Fruit fly (Drosophila melanogaster) whole organism, embryonic: ENCODE measurements around the gene papi.
A peak's percentile ranks its signal among the peaks of the same experiment; 100 is the strongest.

Experiments used
- CG10274 ChIP-seq: fragments of 200-800 bp; sonication (Bioruptor generic); optimal IDR thresholded peaks from 3 replicates; lab custom pipeline; 2017; ENCODE audit warnings: missing biosample characterization, mild to moderate bottlenecking, missing genetic modification characterization
- CG11093 ChIP-seq: fragments of 200-800 bp; sonication (Bioruptor generic); IDR thresholded peaks from 3 replicates; pipeline ENCODE4 v1.3.6; 2022; ENCODE audit warnings: missing biosample characterization, missing genetic modification characterization
- CG1233 ChIP-seq: fragments of 200-800 bp; sonication (Bioruptor generic); optimal IDR thresholded peaks from 4 replicates; lab custom pipeline; 2018; ENCODE audit warnings: missing biosample characterization, mild to moderate bottlenecking, missing genetic modification characterization
- CG15269 ChIP-seq: fragments of 200-800 bp; sonication (Bioruptor generic); optimal IDR thresholded peaks from 2 replicates; lab custom pipeline; 2018; ENCODE audit warnings: missing biosample characterization, mild to moderate bottlenecking, missing genetic modification characterization, moderate library complexity
- CG15514 ChIP-seq: fragments of 200-800 bp; sonication (Bioruptor generic); optimal IDR thresholded peaks from 3 replicates; lab custom pipeline; 2017; ENCODE audit warnings: missing biosample characterization, missing genetic modification characterization, mild to moderate bottlenecking, moderate library complexity, missing genetic modification reagents
- CG1603 ChIP-seq: fragments of 200-800 bp; sonication (Bioruptor generic); optimal IDR thresholded peaks from 2 replicates; lab custom pipeline; 2019; ENCODE audit warnings: missing biosample characterization, mild to moderate bottlenecking, missing genetic modification characterization, moderate library complexity
- CG17359 ChIP-seq: fragments of 200-800 bp; sonication (Bioruptor generic); optimal IDR thresholded peaks from 3 replicates; lab custom pipeline; 2018; ENCODE audit warnings: missing biosample characterization, mild to moderate bottlenecking, missing genetic modification characterization, moderate library complexity
- CG17829 ChIP-seq: fragments of 200-800 bp; optimal IDR thresholded peaks from 2 replicates; lab custom pipeline; 2019; ENCODE audit warnings: missing biosample characterization, mild to moderate bottlenecking, missing genetic modification characterization, moderate library complexity
- CG18476 ChIP-seq: fragments of 200-800 bp; sonication (Bioruptor generic); optimal IDR thresholded peaks from 2 replicates; lab custom pipeline; 2016; ENCODE audit warnings: missing biosample characterization, mild to moderate bottlenecking, missing genetic modification characterization
- CG18764 ChIP-seq: fragments of 200-800 bp; sonication (Bioruptor generic); optimal IDR thresholded peaks from 3 replicates; lab custom pipeline; 2016; ENCODE audit warnings: missing biosample characterization, missing genetic modification characterization
- CG2120 ChIP-seq: fragments of 200-800 bp; sonication (Bioruptor generic); optimal IDR thresholded peaks from 3 replicates; lab custom pipeline; 2016; ENCODE audit warnings: missing biosample characterization, missing genetic modification characterization
- CG3163 ChIP-seq: fragments of 200-800 bp; sonication (Bioruptor generic); optimal IDR thresholded peaks from 3 replicates; lab custom pipeline; 2016; ENCODE audit warnings: missing biosample characterization, missing genetic modification characterization
- CG3407 ChIP-seq: fragments of 200-800 bp; sonication (Bioruptor generic); optimal IDR thresholded peaks from 2 replicates; lab custom pipeline; 2018; ENCODE audit warnings: missing biosample characterization, mild to moderate bottlenecking, missing genetic modification characterization
- CG34422 ChIP-seq: fragments of 200-800 bp; sonication (Bioruptor generic); IDR thresholded peaks from 3 replicates; pipeline ENCODE4 v1.3.6; 2022; ENCODE audit warnings: missing biosample characterization, missing genetic modification characterization
- CG3995 ChIP-seq: fragments of 200-800 bp; sonication (Bioruptor generic); optimal IDR thresholded peaks from 3 replicates; lab custom pipeline; 2016; ENCODE audit warnings: missing biosample characterization, missing genetic modification characterization
- CG43689 ChIP-seq: fragments of 200-800 bp; sonication (Bioruptor generic); IDR thresholded peaks from 2 replicates; pipeline ENCODE4 v1.3.6; 2022; ENCODE audit warnings: missing biosample characterization, missing genetic modification characterization
- CG4707 ChIP-seq: fragments of 200-800 bp; sonication (Bioruptor generic); optimal IDR thresholded peaks from 2 replicates; lab custom pipeline; 2018; ENCODE audit warnings: missing biosample characterization, mild to moderate bottlenecking, missing genetic modification characterization, moderate library complexity
- CG4820 ChIP-seq: fragments of 200-800 bp; sonication (Bioruptor generic); optimal IDR thresholded peaks from 3 replicates; lab custom pipeline; 2016; ENCODE audit warnings: missing biosample characterization, missing genetic modification characterization
- CG7839 ChIP-seq: fragments of 200-800 bp; sonication (Bioruptor generic); optimal IDR thresholded peaks from 3 replicates; lab custom pipeline; 2018; ENCODE audit warnings: missing biosample characterization, mild to moderate bottlenecking, missing genetic modification characterization, moderate library complexity
- E2f2 ChIP-seq: fragments of 200-800 bp; sonication (Bioruptor generic); IDR thresholded peaks from 2 replicates; pipeline ENCODE4 v1.3.6; 2022; ENCODE audit warnings: missing biosample characterization, missing genetic modification characterization
- Gug ChIP-seq: fragments of 200-800 bp; sonication (Bioruptor generic); IDR thresholded peaks from 4 replicates; pipeline ENCODE4 v1.3.6; 2022; ENCODE audit warnings: missing biosample characterization, missing genetic modification characterization
- HHEX ChIP-seq: fragments of 200-800 bp; sonication (Bioruptor generic); optimal IDR thresholded peaks from 3 replicates; lab custom pipeline; 2017; ENCODE audit warnings: missing biosample characterization, mild to moderate bottlenecking, missing genetic modification characterization, missing genetic modification reagents
- HLH3B ChIP-seq: fragments of 200-800 bp; sonication (Bioruptor generic); IDR thresholded peaks from 2 replicates; pipeline ENCODE4 v1.3.6; 2022; ENCODE audit warnings: missing biosample characterization, missing genetic modification characterization
- HmgD ChIP-seq: fragments of 200-800 bp; sonication (Bioruptor generic); optimal IDR thresholded peaks from 3 replicates; lab custom pipeline; 2016; ENCODE audit warnings: missing biosample characterization, missing genetic modification characterization
- Med ChIP-seq: fragments of 200-800 bp; sonication (Bioruptor generic); peaks from one replicate; lab custom pipeline; 2016; ENCODE audit warnings: missing biosample characterization, missing genetic modification characterization, mild to moderate bottlenecking, inconsistent platforms, moderate library complexity
- Nf-YC ChIP-seq: fragments of 200-800 bp; optimal IDR thresholded peaks from 3 replicates; lab custom pipeline; 2019; ENCODE audit warnings: missing biosample characterization, mild to moderate bottlenecking, missing genetic modification characterization, moderate library complexity
- Spps ChIP-seq: fragments of 200-800 bp; sonication (Bioruptor generic); optimal IDR thresholded peaks from 2 replicates; lab custom pipeline; 2018; ENCODE audit warnings: missing biosample characterization, mild to moderate bottlenecking, missing genetic modification characterization
- amos ChIP-seq: fragments of 200-800 bp; sonication (Bioruptor generic); IDR thresholded peaks from 2 replicates; pipeline ENCODE4 v1.3.6; 2022; ENCODE audit warnings: missing biosample characterization, missing genetic modification characterization; ENCODE audit not compliant: partially characterized antibody
- bsh ChIP-seq, 2 experiments: fragments of 200-800 bp; sonication (Bioruptor generic); optimal IDR thresholded peaks; 2 replicates each; lab custom pipeline; 2017 to 2018; ENCODE audit warnings: mild to moderate bottlenecking in 2 of 2, missing biosample characterization in 2 of 2, missing genetic modification characterization in 2 of 2, moderate library complexity in 1 of 2
- cas ChIP-seq: fragments of 200-800 bp; sonication (Bioruptor generic); IDR thresholded peaks from 2 replicates; pipeline ENCODE4 v1.3.6; 2022; ENCODE audit warnings: missing biosample characterization, missing genetic modification characterization
- cato ChIP-seq: fragments of 200-800 bp; sonication (Bioruptor generic); optimal IDR thresholded peaks from 2 replicates; lab custom pipeline; 2016; ENCODE audit warnings: missing biosample characterization, missing genetic modification characterization, borderline replicate concordance
- caup ChIP-seq: fragments of 200-800 bp; sonication (Bioruptor generic); optimal IDR thresholded peaks from 3 replicates; lab custom pipeline; 2017; ENCODE audit warnings: missing biosample characterization, mild to moderate bottlenecking, missing genetic modification characterization, moderate library complexity; ENCODE audit not compliant: severe bottlenecking
- dpn ChIP-seq, 2 experiments: fragments of 200-800 bp; sonication (Bioruptor generic); optimal IDR thresholded peaks; 3 replicates each; lab custom pipeline; 2016; ENCODE audit warnings: missing biosample characterization in 2 of 2, missing genetic modification characterization in 2 of 2
- dysf ChIP-seq: fragments of 200-800 bp; sonication (Bioruptor generic); IDR thresholded peaks from 3 replicates; pipeline ENCODE4 v1.3.6; 2022; ENCODE audit warnings: missing biosample characterization, missing genetic modification characterization
- eyg ChIP-seq: fragments of 200-800 bp; sonication (Bioruptor generic); optimal IDR thresholded peaks from 3 replicates; lab custom pipeline; 2016; ENCODE audit warnings: missing biosample characterization, missing genetic modification characterization
- grn ChIP-seq: fragments of 200-800 bp; sonication (Bioruptor generic); optimal IDR thresholded peaks from 3 replicates; lab custom pipeline; 2017; ENCODE audit warnings: missing biosample characterization, missing genetic modification characterization
- gsb ChIP-seq: fragments of 200-800 bp; sonication (Bioruptor generic); IDR thresholded peaks from 2 replicates; pipeline ENCODE4 v1.3.6; 2022; ENCODE audit warnings: missing biosample characterization, missing genetic modification characterization
- h ChIP-seq: fragments of >200 bp; optimal IDR thresholded peaks from 2 replicates; lab custom pipeline; 2017
- kni ChIP-seq: fragments of 200-800 bp; sonication (Bioruptor generic); optimal IDR thresholded peaks from 3 replicates; lab custom pipeline; 2017; ENCODE audit warnings: mild to moderate bottlenecking, missing biosample characterization, missing genetic modification reagents, missing genetic modification characterization
- lilli ChIP-seq: fragments of 200-800 bp; sonication (Bioruptor generic); optimal IDR thresholded peaks from 3 replicates; lab custom pipeline; 2016; ENCODE audit warnings: missing biosample characterization, missing genetic modification characterization
- mirr ChIP-seq: fragments of 200-800 bp; sonication (Bioruptor generic); optimal IDR thresholded peaks from 3 replicates; lab custom pipeline; 2018; ENCODE audit warnings: missing biosample characterization, mild to moderate bottlenecking, missing genetic modification characterization
- pan ChIP-seq, 4 experiments: fragments of >200 bp in 3 of 4; fragments of 200-800 bp in 1 of 4; sonication (Bioruptor generic) in 1 of 4; optimal IDR thresholded peaks in 3 of 4; IDR thresholded peaks in 1 of 4; 2 replicates each; pipeline versions ENCODE4 v1.3.6 to Lab custom; 2017 to 2022; ENCODE audit warnings: missing biosample characterization in 2 of 4, missing genetic modification characterization in 2 of 4, mixed read lengths in 1 of 4
- sens ChIP-seq: fragments of 200-800 bp; sonication (Bioruptor generic); peaks from one replicate; lab custom pipeline; 2016; ENCODE audit warnings: missing biosample characterization, missing genetic modification characterization
- shn ChIP-seq: fragments of 200-800 bp; sonication (Bioruptor generic); optimal IDR thresholded peaks from 3 replicates; lab custom pipeline; 2016; ENCODE audit warnings: missing biosample characterization, missing genetic modification characterization
- sob ChIP-seq: fragments of 200-800 bp; sonication (Bioruptor generic); IDR thresholded peaks from 2 replicates; pipeline ENCODE4 v1.3.6; 2022; ENCODE audit warnings: missing biosample characterization, missing genetic modification characterization
- tap ChIP-seq: fragments of 200-800 bp; optimal IDR thresholded peaks from 3 replicates; lab custom pipeline; 2019; ENCODE audit warnings: missing biosample characterization, mild to moderate bottlenecking, missing genetic modification characterization, moderate library complexity
- usp ChIP-seq: fragments of >200 bp; optimal IDR thresholded peaks from 2 replicates; lab custom pipeline; 2017; ENCODE audit warnings: missing biosample characterization, missing genetic modification characterization
- z ChIP-seq: fragments of 200-800 bp; sonication (Bioruptor generic); IDR thresholded peaks from 3 replicates; pipeline ENCODE4 v1.3.6; 2022; ENCODE audit warnings: missing biosample characterization, missing genetic modification characterization

The papi gene

DNA sequence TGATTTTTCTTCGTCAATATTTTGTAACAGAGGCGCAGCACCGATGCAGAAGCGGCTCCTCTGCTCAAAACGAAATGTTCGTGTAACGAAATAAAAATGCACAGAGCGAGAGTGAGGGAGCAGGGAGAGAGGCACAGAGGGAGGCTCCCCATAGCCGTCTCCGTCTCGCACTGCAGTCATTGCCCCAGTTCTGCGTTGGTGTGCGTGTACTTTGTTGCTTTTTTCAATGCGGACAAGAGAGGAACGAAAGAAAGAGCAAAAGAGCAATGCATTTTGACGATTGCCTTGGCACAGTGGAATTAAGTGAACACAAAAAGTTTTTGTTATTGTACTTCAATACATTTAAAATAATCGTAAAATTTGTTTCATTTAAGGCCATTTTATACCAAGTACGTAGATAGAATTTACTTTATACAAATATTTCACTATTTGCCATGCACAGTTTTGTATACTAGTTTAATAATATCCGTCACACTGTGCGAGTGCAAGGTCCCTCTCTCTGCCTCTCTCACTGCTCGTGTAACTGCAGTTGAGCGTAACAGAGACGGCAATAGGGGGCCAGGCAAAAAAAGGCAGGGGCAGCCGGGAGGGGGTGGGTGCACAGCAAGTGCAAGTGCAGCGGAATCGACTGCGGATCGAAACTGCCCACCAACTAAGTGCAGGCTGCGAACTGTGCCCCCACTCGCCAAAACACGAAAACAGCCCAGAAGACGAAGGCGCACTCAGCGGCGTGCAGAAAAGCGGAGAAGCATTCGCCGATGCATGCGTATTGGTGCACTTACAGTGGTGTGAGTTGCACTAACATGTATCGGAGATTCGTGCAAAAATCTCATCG, 18.3 kb upstream of the papi start (continued):
- peak; percentile 89 for TF ChIP-seq E2f2 (GFP tag; lab: Robert Waterston, UW)
- TF ChIP-seq sob (GFP tag; lab: Robert Waterston, UW): peak; percentile 95
- TF ChIP-seq CG17829 (tag; lab: Kevin White, UChicago): peak; percentile 100
- peak; percentile 79 for TF ChIP-seq gsb (GFP tag; lab: Robert Waterston, UW)
- TF ChIP-seq dpn (GFP tag; optimal IDR thresholded peaks at IDR 0.05; lab: Kevin White, UChicago): peak; percentile 97 to 98
- TF ChIP-seq CG17359 (tag; lab: Kevin White, UChicago): peak; percentile 100
- peak; percentile 98 for TF ChIP-seq CG1233 (GFP tag; lab: Kevin White, UChicago)
- peak; percentile 87 for TF ChIP-seq caup (GFP tag; lab: Kevin White, UChicago)
- TF ChIP-seq CG34422 (GFP tag; lab: Robert Waterston, UW): peak; percentile 99
- TF ChIP-seq shn (GFP tag; lab: Kevin White, UChicago): peak; percentile 95
- peak; percentile 93 for TF ChIP-seq CG43689 (GFP tag; lab: Robert Waterston, UW)
- TF ChIP-seq HLH3B (GFP tag; lab: Robert Waterston, UW): peak; percentile 99
- TF ChIP-seq HmgD: peak; percentile 94
- peak; percentile 99 for TF ChIP-seq CG11093
- TF ChIP-seq Nf-YC: peak; percentile 74
- peak; percentile 89 for TF ChIP-seq CG3163 (GFP tag; lab: Kevin White, UChicago)
- TF ChIP-seq kni (GFP tag; lab: Kevin White, UChicago): peak; percentile 96
- peak; percentile 99 to 100 for TF ChIP-seq bsh (GFP tag; optimal IDR thresholded peaks at IDR 0.05; lab: Kevin White, UChicago)
- peak; percentile 37 for TF ChIP-seq CG2120 (GFP tag; lab: Kevin White, UChicago)
- TF ChIP-seq cato (GFP tag; lab: Kevin White, UChicago): peak; percentile 99
- TF ChIP-seq eyg (GFP tag; lab: Kevin White, UChicago): peak; percentile 92
- TF ChIP-seq CG4820: peak; percentile 99
- peak; percentile 79 for TF ChIP-seq cas (GFP tag; lab: Robert Waterston, UW)
- peak; percentile 100 for TF ChIP-seq Spps (tag; lab: Kevin White, UChicago)
- peak; percentile 96 for TF ChIP-seq CG15269 (tag; lab: Kevin White, UChicago)
- TF ChIP-seq CG10274 (GFP tag; lab: Kevin White, UChicago): peak; percentile 83
- TF ChIP-seq CG1603: peak; percentile 99
- peak; percentile 97 for TF ChIP-seq HHEX (GFP tag; lab: Kevin White, UChicago)
- peak; percentile 96 for TF ChIP-seq dysf (GFP tag; lab: Robert Waterston, UW)
- TF ChIP-seq usp (GFP tag; lab: Kevin White, UChicago): no peak
- peak; percentile 96 for TF ChIP-seq Gug (GFP tag; lab: Robert Waterston, UW)
- TF ChIP-seq sens: peak; percentile 100
- peak; percentile 67 for TF ChIP-seq CG15514
- no peak for TF ChIP-seq h (lab: Kevin White, UChicago)
- TF ChIP-seq grn (GFP tag; lab: Kevin White, UChicago): peak; percentile 89
- TF ChIP-seq z (GFP tag; lab: Robert Waterston, UW): peak; percentile 87
- peak; percentile 99 for TF ChIP-seq Med (GFP tag; lab: Kevin White, UChicago)
- TF ChIP-seq tap (tag; lab: Kevin White, UChicago): peak; percentile 99
- TF ChIP-seq CG7839 (tag; lab: Kevin White, UChicago): peak; percentile 99
- TF ChIP-seq CG18476 (GFP tag; lab: Kevin White, UChicago): peak; percentile 98
- peak; percentile 8 for TF ChIP-seq mirr
- peak; percentile 98 for TF ChIP-seq CG18764
- TF ChIP-seq amos (GFP tag; lab: Robert Waterston, UW): peak; percentile 32; the same call in 1 of the 2 replicates
- peak; percentile 98 for TF ChIP-seq CG4707 (GFP tag; lab: Kevin White, UChicago)
- peak; percentile 97 for TF ChIP-seq lilli (GFP tag; lab: Kevin White, UChicago)
- peak; percentile 99 for TF ChIP-seq CG3407 (GFP tag; lab: Kevin White, UChicago)
- no peak for TF ChIP-seq pan (optimal IDR thresholded peaks at IDR 0.05; lab: Kevin White, UChicago)
- TF ChIP-seq pan (GFP tag; optimal IDR thresholded peaks at IDR 0.05 in 1 of 2, IDR thresholded peaks at IDR 0.05 in 1 of 2): peak in 1 of 2 experiments; percentile 99
- TF ChIP-seq CG3995: peak; percentile 47
